Fruit fly (Drosophila melanogaster): ENCODE measurements around the gene CG10657.

- TF ChIP-seq salr (GFP tag; optimal IDR thresholded peaks at IDR 0.05) (no peak), CG15336 (GFP tag; IDR thresholded peaks at IDR 0.05) (no peak), CG11294 (GFP tag; IDR thresholded peaks at IDR 0.05) (no peak), esn (GFP tag; optimal IDR thresholded peaks at IDR 0.05) (no peak), CG16779 (tag; optimal IDR thresholded peaks at IDR 0.05) (no peak)
These were observed 40.1 kb upstream of the CG10657 start, which contains the start of gene CG4069 for dm6 chr3L:12537123-12537522.
